Worm (Caenorhabditis elegans) whole organism, L4 larva: ENCODE results near the gene ZK470.2.
A peak's percentile ranks its signal among the peaks of the same experiment; 100 is the strongest.

Experiments
- F10B5.3 ChIP-seq: sonication (generic microtip); optimal IDR thresholded peaks from 2 replicates; lab custom pipeline; 2016; ENCODE audit warnings: mild to moderate bottlenecking, missing genetic modification characterization, missing compliant biosample characterization
- F37D6.2 ChIP-seq: sonication (generic microtip); optimal IDR thresholded peaks from 2 replicates; lab custom pipeline; 2016; ENCODE audit warnings: mild to moderate bottlenecking, missing genetic modification characterization, missing compliant biosample characterization
- T26A8.4 ChIP-seq: fragments of 200-800 bp; sonication (Bioruptor generic); IDR thresholded peaks from 2 replicates; pipeline ENCODE4 v1.3.6; 2022; ENCODE audit warnings: missing genetic modification characterization, missing compliant biosample characterization
- Y105C5A.15 ChIP-seq: fragments of 200-800 bp; sonication (Bioruptor generic); IDR thresholded peaks from 2 replicates; pipeline ENCODE4 v1.3.6; 2022; ENCODE audit warnings: missing genetic modification characterization, missing compliant biosample characterization
- Y48G9A.11 ChIP-seq: fragments of 200-800 bp; sonication (Bioruptor generic); IDR thresholded peaks from 2 replicates; pipeline ENCODE4 v1.3.6; 2022; ENCODE audit warnings: missing genetic modification reagents, missing genetic modification characterization, missing compliant biosample characterization
- ZK337.2 ChIP-seq: fragments of 200-800 bp; sonication (Bioruptor generic); IDR thresholded peaks from 2 replicates; pipeline ENCODE4 v1.3.6; 2022; ENCODE audit warnings: missing genetic modification reagents, missing genetic modification characterization, missing compliant biosample characterization
- aly-2 ChIP-seq: sonication (generic microtip); optimal IDR thresholded peaks from 2 replicates; lab custom pipeline; 2018; ENCODE audit warnings: missing biosample characterization, missing genetic modification characterization
- attf-4 ChIP-seq: sonication (generic microtip); optimal IDR thresholded peaks from 3 replicates; lab custom pipeline; 2017; ENCODE audit warnings: missing biosample characterization, missing genetic modification characterization
- ceh-28 ChIP-seq: fragments of 150-350 bp; optimal IDR thresholded peaks from 2 replicates; lab custom pipeline; 2014; ENCODE audit warnings: missing biosample characterization, missing genetic modification reagents, missing genetic modification characterization
- ceh-62 ChIP-seq: sonication (generic microtip); optimal IDR thresholded peaks from 2 replicates; lab custom pipeline; 2017; ENCODE audit warnings: missing biosample characterization, missing genetic modification characterization
- ces-1 ChIP-seq: fragments of 150-350 bp; sonication (generic microtip); optimal IDR thresholded peaks from 4 replicates; lab custom pipeline; 2014; ENCODE audit warnings: missing biosample characterization, missing genetic modification reagents, missing genetic modification characterization
- daf-16 ChIP-seq, 3 experiments: sonication (generic microtip); optimal IDR thresholded peaks; 2 replicates each; lab custom pipeline; 2016 to 2017; ENCODE audit warnings: missing genetic modification characterization in 3 of 3, missing genetic modification reagents in 3 of 3, mild to moderate bottlenecking in 2 of 3, missing compliant biosample characterization in 2 of 3, missing biosample characterization in 1 of 3, moderate library complexity in 1 of 3
- dmd-6 ChIP-seq: fragments of 200-800 bp; sonication (Bioruptor generic); IDR thresholded peaks from 2 replicates; pipeline ENCODE4 v1.3.6; 2022; ENCODE audit warnings: missing genetic modification reagents, missing genetic modification characterization, missing compliant biosample characterization
- dmd-8 ChIP-seq: fragments of 200-800 bp; sonication (Bioruptor generic); IDR thresholded peaks from 2 replicates; pipeline ENCODE4 v1.3.6; 2022; ENCODE audit warnings: missing genetic modification characterization, missing compliant biosample characterization
- duxl-1 ChIP-seq: sonication (generic microtip); optimal IDR thresholded peaks from 2 replicates; lab custom pipeline; 2016; ENCODE audit warnings: mild to moderate bottlenecking, missing genetic modification characterization, moderate library complexity, missing compliant biosample characterization; ENCODE audit not compliant: poor library complexity
- egl-27 ChIP-seq: sonication (generic microtip); optimal IDR thresholded peaks from 3 replicates; lab custom pipeline; 2017; ENCODE audit warnings: missing biosample characterization, missing genetic modification reagents, missing genetic modification characterization
- fkh-10 ChIP-seq: fragments of 150-350 bp; optimal IDR thresholded peaks from 2 replicates; lab custom pipeline; 2014; ENCODE audit warnings: missing biosample characterization, missing genetic modification reagents, missing genetic modification characterization
- gei-8 ChIP-seq: fragments of 200-800 bp; sonication (Bioruptor generic); optimal IDR thresholded peaks from 2 replicates; lab custom pipeline; 2018; ENCODE audit warnings: mild to moderate bottlenecking, missing genetic modification characterization, missing compliant biosample characterization
- hif-1 ChIP-seq, 2 experiments: sonication (generic microtip); optimal IDR thresholded peaks; 2 replicates each; lab custom pipeline; 2016 to 2017; ENCODE audit warnings: missing compliant biosample characterization in 2 of 2, missing genetic modification characterization in 2 of 2, missing genetic modification reagents in 2 of 2, missing genotype in 2 of 2, mild to moderate bottlenecking in 1 of 2
- hlh-11 ChIP-seq: fragments of 200-800 bp; sonication (Bioruptor generic); optimal IDR thresholded peaks from 2 replicates; lab custom pipeline; 2018; ENCODE audit warnings: mild to moderate bottlenecking, missing genetic modification characterization, missing compliant biosample characterization
- hmg-1.1 ChIP-seq: fragments of 200-800 bp; sonication (Bioruptor generic); IDR thresholded peaks from 2 replicates; pipeline ENCODE4 v1.3.6; 2022; ENCODE audit warnings: missing genetic modification reagents, missing genetic modification characterization, missing compliant biosample characterization
- lin-29 ChIP-seq: fragments of 200-800 bp; sonication (Bioruptor generic); IDR thresholded peaks from 2 replicates; pipeline ENCODE4 v1.3.6; 2022; ENCODE audit warnings: missing genetic modification reagents, missing genetic modification characterization, missing compliant biosample characterization
- lsy-2 ChIP-seq, 2 experiments: fragments of 150-350 bp in 1 of 2; sonication (generic microtip) in 1 of 2; optimal IDR thresholded peaks; 2 replicates each; lab custom pipeline; 2014 to 2017; ENCODE audit warnings: missing biosample characterization in 2 of 2, missing genetic modification characterization in 2 of 2
- madf-9 ChIP-seq: fragments of 200-800 bp; sonication (Bioruptor generic); conservative IDR thresholded peaks from 2 replicates; pipeline ENCODE4 v1.3.6; 2022; ENCODE audit warnings: missing genetic modification reagents, missing genetic modification characterization, missing compliant biosample characterization
- mdl-1 ChIP-seq, 2 experiments: fragments of 150-350 bp in 1 of 2; sonication (generic microtip) in 1 of 2; optimal IDR thresholded peaks; 2 replicates each; lab custom pipeline; 2014 to 2017; ENCODE audit warnings: missing biosample characterization in 2 of 2, missing genetic modification characterization in 2 of 2
- nhr-102 ChIP-seq: sonication (generic microtip); optimal IDR thresholded peaks from 2 replicates; lab custom pipeline; 2016; ENCODE audit warnings: mild to moderate bottlenecking, missing genetic modification characterization, moderate library complexity, missing compliant biosample characterization
- nhr-237 ChIP-seq: sonication (generic microtip); optimal IDR thresholded peaks from 2 replicates; lab custom pipeline; 2017; ENCODE audit warnings: missing biosample characterization, missing genetic modification characterization
- nhr-25 ChIP-seq: sonication (generic microtip); optimal IDR thresholded peaks from 2 replicates; lab custom pipeline; 2017; ENCODE audit warnings: missing genetic modification characterization, mild to moderate bottlenecking, missing compliant biosample characterization, antibody characterized with exemption, moderate library complexity, borderline replicate concordance; ENCODE audit not compliant: insufficient read depth
- nhr-28 ChIP-seq: fragments of 150-350 bp; optimal IDR thresholded peaks from 2 replicates; lab custom pipeline; 2014; ENCODE audit warnings: missing biosample characterization, missing genetic modification characterization
- nhr-41 ChIP-seq: fragments of 200-800 bp; sonication (Bioruptor generic); IDR thresholded peaks from 2 replicates; pipeline ENCODE4 v1.3.6; 2022; ENCODE audit warnings: missing genetic modification reagents, missing genetic modification characterization, missing compliant biosample characterization
- nhr-76 ChIP-seq: fragments of 150-350 bp; optimal IDR thresholded peaks from 2 replicates; lab custom pipeline; 2014; ENCODE audit warnings: missing biosample characterization, missing genetic modification characterization
- pha-4 ChIP-seq, 2 experiments: fragments of 150-350 bp in 1 of 2; fragments of 200-800 bp in 1 of 2; sonication (Bioruptor generic) in 1 of 2; IDR thresholded peaks in 1 of 2; optimal IDR thresholded peaks in 1 of 2; 2 replicates each; pipeline versions ENCODE4 v1.3.6 to Lab custom; 2014 to 2022; ENCODE audit warnings: missing genetic modification characterization in 2 of 2, missing genetic modification reagents in 2 of 2, missing biosample characterization in 1 of 2, missing compliant biosample characterization in 1 of 2
- saeg-2 ChIP-seq: fragments of 200-800 bp; sonication (Bioruptor generic); IDR thresholded peaks from 2 replicates; pipeline ENCODE4 v1.3.6; 2022; ENCODE audit warnings: missing genetic modification reagents, missing genetic modification characterization, missing compliant biosample characterization
- sdz-12 ChIP-seq: fragments of 200-800 bp; sonication (Bioruptor generic); optimal IDR thresholded peaks from 2 replicates; lab custom pipeline; 2018; ENCODE audit warnings: mild to moderate bottlenecking, missing genetic modification characterization, missing compliant biosample characterization
- snpc-1.2 ChIP-seq: fragments of 200-800 bp; sonication (Bioruptor generic); IDR thresholded peaks from 2 replicates; pipeline ENCODE4 v1.3.6; 2022; ENCODE audit warnings: missing genetic modification reagents, missing genetic modification characterization, missing compliant biosample characterization
- tag-97 ChIP-seq: fragments of 200-800 bp; sonication (Bioruptor generic); IDR thresholded peaks from 2 replicates; pipeline ENCODE4 v1.3.6; 2022; ENCODE audit warnings: missing genetic modification characterization, missing compliant biosample characterization
- tra-1 ChIP-seq: fragments of 200-800 bp; sonication (Bioruptor generic); IDR thresholded peaks from 2 replicates; pipeline ENCODE4 v1.3.6; 2022; ENCODE audit warnings: missing genetic modification reagents, missing genetic modification characterization, missing compliant biosample characterization
- unc-39 ChIP-seq: sonication (generic microtip); optimal IDR thresholded peaks from 2 replicates; lab custom pipeline; 2017; ENCODE audit warnings: missing biosample characterization, missing genetic modification characterization
- unc-62 ChIP-seq, 3 experiments: fragments of 150-350 bp in 1 of 3; sonication (generic microtip); optimal IDR thresholded peaks in 2 of 3; peaks in 1 of 3; 1 replicate in 1 of 3; 2 replicates in 2 of 3; lab custom pipeline; 2014 to 2017; ENCODE audit warnings: missing biosample characterization in 3 of 3, missing genetic modification characterization in 3 of 3, missing genetic modification reagents in 3 of 3, missing genotype in 1 of 3
- vab-7 ChIP-seq: fragments of 200-800 bp; sonication (Bioruptor generic); IDR thresholded peaks from 2 replicates; pipeline ENCODE4 v1.3.6; 2022; ENCODE audit warnings: missing genetic modification reagents, missing genetic modification characterization, missing compliant biosample characterization
- zip-11 ChIP-seq: fragments of 200-800 bp; sonication (Bioruptor generic); IDR thresholded peaks from 2 replicates; pipeline ENCODE4 v1.3.6; 2022; ENCODE audit warnings: missing genetic modification characterization, missing compliant biosample characterization
- zip-2 ChIP-seq: fragments of 150-350 bp; optimal IDR thresholded peaks from 2 replicates; lab custom pipeline; 2014; ENCODE audit warnings: missing biosample characterization, missing genetic modification characterization
- ztf-11 ChIP-seq: fragments of 150-350 bp; optimal IDR thresholded peaks from 2 replicates; lab custom pipeline; 2014; ENCODE audit warnings: missing biosample characterization, missing genetic modification characterization
- ztf-7 ChIP-seq: fragments of 150-350 bp; optimal IDR thresholded peaks from 2 replicates; lab custom pipeline; 2014; ENCODE audit warnings: missing biosample characterization, missing genetic modification characterization

ZK470.2 gene

ce11 chrX:4144136-4144781 lies 9.3 kb downstream of the ZK470.2 start (continued):
- TF ChIP-seq lin-29 (GFP tag; lab: Robert Waterston, UW) (no peak), fkh-10 (GFP tag; lab: Kevin White, UChicago) (no peak), T26A8.4 (GFP tag; lab: Robert Waterston, UW) (peak; percentile 18; the same call in 1 of the 2 replicates), F10B5.3 (tag; lab: Kevin White, UChicago) (no peak), nhr-102 (tag; lab: Kevin White, UChicago) (no peak)

ce11 chrX:4145051-4145826 lies 10.3 kb downstream of the ZK470.2 start:
- TF ChIP-seq ces-1 = no peak
- peak; percentile 35 to 83 for TF ChIP-seq hif-1 (tag; optimal IDR thresholded peaks at IDR 0.05; lab: Kevin White, UChicago)
- TF ChIP-seq attf-4 = no peak
- TF ChIP-seq ceh-28 (tag; lab: Kevin White, UChicago) = peak; percentile 15
- peak; percentile 64 for TF ChIP-seq F37D6.2 (tag; lab: Kevin White, UChicago)
- TF ChIP-seq zip-2 (tag; lab: Kevin White, UChicago) = no peak
- TF ChIP-seq hlh-11 (tag; lab: Kevin White, UChicago) = peak; percentile 95
- no peak for TF ChIP-seq nhr-237 (tag; lab: Kevin White, UChicago)
- TF ChIP-seq snpc-1.2 (GFP tag; lab: Robert Waterston, UW) = no peak
- TF ChIP-seq daf-16 (GFP tag; optimal IDR thresholded peaks at IDR 0.05; lab: Kevin White, UChicago) = peak in 1 of 2 experiments; percentile 34
- TF ChIP-seq daf-16 (tag; optimal IDR thresholded peaks at IDR 0.05; lab: Kevin White, UChicago) = peak; percentile 70
- TF ChIP-seq pha-4 (GFP tag; IDR thresholded peaks at IDR 0.05; lab: Robert Waterston, UW) = peak; percentile 38; the same call in 1 of the 2 replicates
- peak; percentile 55 for TF ChIP-seq pha-4 (tag; optimal IDR thresholded peaks at IDR 0.05; lab: Kevin White, UChicago)
- TF ChIP-seq nhr-41 (GFP tag; lab: Robert Waterston, UW) = 0 out of 2 replicates have a peak, but pooled peaks have one; percentile 17
- no peak for TF ChIP-seq aly-2 (tag; lab: Kevin White, UChicago)
- TF ChIP-seq egl-27 = no peak
- no peak for TF ChIP-seq saeg-2 (GFP tag; lab: Robert Waterston, UW)
- peak in 1 of 2 experiments; percentile 98 for TF ChIP-seq unc-62 (GFP tag; optimal IDR thresholded peaks at IDR 0.05 in 1 of 2; lab: Kevin White, UChicago)
- no peak for TF ChIP-seq unc-62 (tag; optimal IDR thresholded peaks at IDR 0.05; lab: Kevin White, UChicago)
- peak; percentile 97 for TF ChIP-seq nhr-28 (tag; lab: Kevin White, UChicago)
- TF ChIP-seq lsy-2 (tag; optimal IDR thresholded peaks at IDR 0.05; lab: Kevin White, UChicago) = peak; percentile 11 to 48
- TF ChIP-seq duxl-1 (tag; lab: Kevin White, UChicago) = peak; percentile 45
- TF ChIP-seq unc-39 (tag; lab: Kevin White, UChicago) = no peak
- TF ChIP-seq gei-8 (GFP tag; lab: Kevin White, UChicago) = no peak
- peak; percentile 42 for TF ChIP-seq ZK337.2 (GFP tag; lab: Robert Waterston, UW)
- peak; percentile 29; the same call in 1 of the 2 replicates for TF ChIP-seq tra-1 (GFP tag; lab: Robert Waterston, UW)
- peak; percentile 97 for TF ChIP-seq dmd-6 (GFP tag; lab: Robert Waterston, UW)
- TF ChIP-seq hmg-1.1 = peak; percentile 62
- TF ChIP-seq nhr-76 (tag; lab: Kevin White, UChicago) = no peak
- TF ChIP-seq tag-97 (GFP tag; lab: Robert Waterston, UW) = no peak
- TF ChIP-seq ztf-7 (tag; lab: Kevin White, UChicago) = no peak
- TF ChIP-seq zip-11 = no peak
- TF ChIP-seq ceh-62 (tag; lab: Kevin White, UChicago) = no peak
- TF ChIP-seq vab-7 (GFP tag; lab: Robert Waterston, UW) = no peak
- no peak for TF ChIP-seq lin-29 (GFP tag; lab: Robert Waterston, UW)
- TF ChIP-seq F10B5.3 (tag; lab: Kevin White, UChicago) = no peak
- peak; percentile 97 to 98 for TF ChIP-seq mdl-1 (tag; optimal IDR thresholded peaks at IDR 0.05; lab: Kevin White, UChicago)
- TF ChIP-seq madf-9 = 0 out of 2 replicates have a peak, but pooled peaks have one; percentile 7
- TF ChIP-seq dmd-8 (GFP tag; lab: Robert Waterston, UW) = no peak
- no peak for TF ChIP-seq Y48G9A.11 (GFP tag; lab: Robert Waterston, UW)
- no peak for TF ChIP-seq Y105C5A.15
- TF ChIP-seq ztf-11 = no peak
- peak; percentile 95 for TF ChIP-seq nhr-25
- no peak for TF ChIP-seq sdz-12
